Fruit fly (Drosophila melanogaster) whole organism, embryonic: ENCODE measurements around the gene CG43448.
A peak's percentile ranks its signal among the peaks of the same experiment; 100 is the strongest.

Experiments used
- CG10366 ChIP-seq: fragments of 200-800 bp; sonication (Bioruptor generic); IDR thresholded peaks from 2 replicates; pipeline ENCODE4 v1.3.6; 2022; ENCODE audit warnings: missing biosample characterization, missing genetic modification characterization
- CG10565 ChIP-seq: fragments of 200-800 bp; sonication (Bioruptor generic); optimal IDR thresholded peaks from 3 replicates; lab custom pipeline; 2016; ENCODE audit warnings: missing biosample characterization, mild to moderate bottlenecking, missing genetic modification characterization
- CG11398 ChIP-seq: fragments of 200-800 bp; sonication (Bioruptor generic); optimal IDR thresholded peaks from 2 replicates; lab custom pipeline; 2016; ENCODE audit warnings: missing biosample characterization, missing genetic modification characterization
- CG12659 ChIP-seq: fragments of 200-800 bp; sonication (Bioruptor generic); optimal IDR thresholded peaks from 3 replicates; lab custom pipeline; 2017; ENCODE audit warnings: mild to moderate bottlenecking, missing biosample characterization, missing genetic modification reagents, missing genetic modification characterization
- CG13424 ChIP-seq: fragments of 200-800 bp; sonication (Bioruptor generic); optimal IDR thresholded peaks from 2 replicates; lab custom pipeline; 2019; ENCODE audit warnings: missing biosample characterization, mild to moderate bottlenecking, missing genetic modification characterization, moderate library complexity
- CG14014 ChIP-seq: fragments of 200-800 bp; sonication (Bioruptor generic); IDR thresholded peaks from 2 replicates; pipeline ENCODE4 v1.3.6; 2022; ENCODE audit warnings: missing biosample characterization, missing genetic modification characterization
- CG14860 ChIP-seq: fragments of 200-800 bp; sonication (Bioruptor generic); IDR thresholded peaks from 3 replicates; pipeline ENCODE4 v1.3.6; 2022; ENCODE audit warnings: missing biosample characterization, missing genetic modification characterization; ENCODE audit not compliant: partially characterized antibody
- CG15479 ChIP-seq: fragments of 200-800 bp; sonication (Bioruptor generic); optimal IDR thresholded peaks from 3 replicates; lab custom pipeline; 2019; ENCODE audit warnings: missing biosample characterization, mild to moderate bottlenecking, missing genetic modification characterization, moderate library complexity
- CG1602 ChIP-seq: fragments of 200-800 bp; sonication (Bioruptor generic); optimal IDR thresholded peaks from 3 replicates; lab custom pipeline; 2016; ENCODE audit warnings: missing biosample characterization, missing genetic modification characterization
- CG16779 ChIP-seq: fragments of 200-800 bp; sonication (Bioruptor generic); IDR thresholded peaks from 2 replicates; pipeline ENCODE4 v1.3.6; 2022; ENCODE audit warnings: missing biosample characterization, missing genetic modification characterization
- CG16813 ChIP-seq: fragments of 200-800 bp; sonication (Bioruptor generic); IDR thresholded peaks from 3 replicates; pipeline ENCODE4 v1.3.6; 2022; ENCODE audit warnings: missing biosample characterization, missing genetic modification characterization; ENCODE audit not compliant: partially characterized antibody
- CG17361 ChIP-seq: fragments of 200-800 bp; sonication (Bioruptor generic); IDR thresholded peaks from 3 replicates; pipeline ENCODE4 v1.3.6; 2022; ENCODE audit warnings: missing biosample characterization, missing genetic modification characterization
- CG17568 ChIP-seq: fragments of 200-800 bp; sonication (Bioruptor generic); optimal IDR thresholded peaks from 2 replicates; lab custom pipeline; 2018; ENCODE audit warnings: missing biosample characterization, mild to moderate bottlenecking, missing genetic modification characterization, moderate library complexity
- CG18619 ChIP-seq: fragments of 200-800 bp; sonication (Bioruptor generic); optimal IDR thresholded peaks from 3 replicates; lab custom pipeline; 2017; ENCODE audit warnings: missing biosample characterization, mild to moderate bottlenecking, missing genetic modification characterization
- CG2116 ChIP-seq: fragments of 200-800 bp; sonication (Bioruptor generic); optimal IDR thresholded peaks from 3 replicates; lab custom pipeline; 2018; ENCODE audit warnings: missing biosample characterization, mild to moderate bottlenecking, missing genetic modification characterization
- CG2120 ChIP-seq: fragments of 200-800 bp; sonication (Bioruptor generic); optimal IDR thresholded peaks from 3 replicates; lab custom pipeline; 2016; ENCODE audit warnings: missing biosample characterization, missing genetic modification characterization
- CG2889 ChIP-seq: fragments of 200-800 bp; sonication (Bioruptor generic); IDR thresholded peaks from 3 replicates; pipeline ENCODE4 v1.3.6; 2022; ENCODE audit warnings: missing biosample characterization, missing genetic modification characterization
- CG3065 ChIP-seq: fragments of 200-800 bp; sonication (Bioruptor generic); optimal IDR thresholded peaks from 2 replicates; lab custom pipeline; 2016; ENCODE audit warnings: missing biosample characterization, missing genetic modification characterization
- CG43689 ChIP-seq: fragments of 200-800 bp; sonication (Bioruptor generic); IDR thresholded peaks from 2 replicates; pipeline ENCODE4 v1.3.6; 2022; ENCODE audit warnings: missing biosample characterization, missing genetic modification characterization
- CG4820 ChIP-seq: fragments of 200-800 bp; sonication (Bioruptor generic); optimal IDR thresholded peaks from 3 replicates; lab custom pipeline; 2016; ENCODE audit warnings: missing biosample characterization, missing genetic modification characterization
- CG4854 ChIP-seq: fragments of 200-800 bp; sonication (Bioruptor generic); optimal IDR thresholded peaks from 2 replicates; lab custom pipeline; 2016; ENCODE audit warnings: missing biosample characterization, missing genetic modification characterization, inconsistent platforms
- CG7372 ChIP-seq: fragments of 200-800 bp; sonication (Bioruptor generic); IDR thresholded peaks from 2 replicates; pipeline ENCODE4 v1.3.6; 2022; ENCODE audit warnings: missing biosample characterization, missing genetic modification characterization
- CG7745 ChIP-seq: fragments of 200-800 bp; sonication (Bioruptor generic); optimal IDR thresholded peaks from 2 replicates; lab custom pipeline; 2018; ENCODE audit warnings: missing biosample characterization, mild to moderate bottlenecking, missing genetic modification characterization, moderate library complexity
- Dad ChIP-seq: fragments of 200-800 bp; sonication (Bioruptor generic); optimal IDR thresholded peaks from 3 replicates; lab custom pipeline; 2016; ENCODE audit warnings: missing biosample characterization, missing genetic modification characterization
- Doc2 ChIP-seq: fragments of 200-800 bp; sonication (Bioruptor generic); IDR thresholded peaks from 2 replicates; pipeline ENCODE4 v1.3.6; 2022; ENCODE audit warnings: missing biosample characterization, missing genetic modification characterization
- Dp ChIP-seq: fragments of 200-800 bp; sonication (Bioruptor generic); optimal IDR thresholded peaks from 2 replicates; lab custom pipeline; 2018; ENCODE audit warnings: missing biosample characterization, mild to moderate bottlenecking, missing genetic modification characterization, moderate library complexity
- Gug ChIP-seq: fragments of 200-800 bp; sonication (Bioruptor generic); IDR thresholded peaks from 4 replicates; pipeline ENCODE4 v1.3.6; 2022; ENCODE audit warnings: missing biosample characterization, missing genetic modification characterization
- HHEX ChIP-seq: fragments of 200-800 bp; sonication (Bioruptor generic); optimal IDR thresholded peaks from 3 replicates; lab custom pipeline; 2017; ENCODE audit warnings: missing biosample characterization, mild to moderate bottlenecking, missing genetic modification characterization, missing genetic modification reagents
- MESR4 ChIP-seq: fragments of 200-800 bp; sonication (Bioruptor generic); optimal IDR thresholded peaks from 2 replicates; lab custom pipeline; 2018; ENCODE audit warnings: missing biosample characterization, mild to moderate bottlenecking, missing genetic modification characterization, moderate library complexity
- Myb ChIP-seq: fragments of 200-800 bp; sonication (Bioruptor generic); optimal IDR thresholded peaks from 2 replicates; lab custom pipeline; 2016; ENCODE audit warnings: missing biosample characterization, missing genetic modification characterization
- Neu2 ChIP-seq: fragments of 200-800 bp; sonication (Bioruptor generic); optimal IDR thresholded peaks from 3 replicates; lab custom pipeline; 2016; ENCODE audit warnings: missing biosample characterization, missing genetic modification characterization, borderline replicate concordance
- Sox100B ChIP-seq: fragments of 200-800 bp; sonication (Bioruptor generic); optimal IDR thresholded peaks from 3 replicates; lab custom pipeline; 2018; ENCODE audit warnings: missing biosample characterization, mild to moderate bottlenecking, missing genetic modification characterization
- Sry-δ ChIP-seq: fragments of 200-800 bp; sonication (Bioruptor generic); optimal IDR thresholded peaks from 2 replicates; lab custom pipeline; 2016; ENCODE audit warnings: missing biosample characterization, missing genetic modification characterization
- Trl ChIP-seq, 3 experiments: fragments of >200 bp in 2 of 3; fragments of 200-800 bp in 1 of 3; sonication (Bioruptor generic) in 1 of 3; optimal IDR thresholded peaks; 2 replicates in 1 of 3; 3 replicates in 2 of 3; lab custom pipeline; 2016 to 2017; ENCODE audit warnings: missing biosample characterization in 1 of 3, missing genetic modification characterization in 1 of 3
- ara ChIP-seq: fragments of 200-800 bp; sonication (Bioruptor generic); IDR thresholded peaks from 2 replicates; pipeline ENCODE4 v1.3.6; 2022; ENCODE audit warnings: missing biosample characterization, missing genetic modification characterization
- ase ChIP-seq: fragments of 200-800 bp; sonication (Bioruptor generic); IDR thresholded peaks from 3 replicates; pipeline ENCODE4 v1.3.6; 2022; ENCODE audit warnings: missing biosample characterization, missing genetic modification characterization
- cg ChIP-seq: fragments of 200-800 bp; sonication (Bioruptor generic); optimal IDR thresholded peaks from 3 replicates; lab custom pipeline; 2019; ENCODE audit warnings: missing biosample characterization, mild to moderate bottlenecking, missing genetic modification characterization, moderate library complexity
- chm ChIP-seq: fragments of 200-800 bp; sonication (Bioruptor generic); IDR thresholded peaks from 2 replicates; pipeline ENCODE4 v1.3.6; 2022; ENCODE audit warnings: missing biosample characterization, missing genetic modification characterization
- dan ChIP-seq: fragments of 200-800 bp; sonication (Bioruptor generic); IDR thresholded peaks from 2 replicates; pipeline ENCODE4 v1.3.6; 2022; ENCODE audit warnings: missing biosample characterization, missing genetic modification characterization
- dpn ChIP-seq, 2 experiments: fragments of 200-800 bp; sonication (Bioruptor generic); optimal IDR thresholded peaks; 3 replicates each; lab custom pipeline; 2016; ENCODE audit warnings: missing biosample characterization in 2 of 2, missing genetic modification characterization in 2 of 2
- esg ChIP-seq: fragments of 200-800 bp; sonication (Bioruptor generic); conservative IDR thresholded peaks from 2 replicates; pipeline ENCODE4 v1.3.6; 2022; ENCODE audit warnings: missing biosample characterization, missing genetic modification characterization
- exex ChIP-seq: fragments of 200-800 bp; sonication (Bioruptor generic); optimal IDR thresholded peaks from 4 replicates; lab custom pipeline; 2018; ENCODE audit warnings: missing biosample characterization, mild to moderate bottlenecking, missing genetic modification characterization, moderate library complexity
- eyg ChIP-seq: fragments of 200-800 bp; sonication (Bioruptor generic); optimal IDR thresholded peaks from 3 replicates; lab custom pipeline; 2016; ENCODE audit warnings: missing biosample characterization, missing genetic modification characterization
- nmo ChIP-seq: fragments of 200-800 bp; sonication (Bioruptor generic); optimal IDR thresholded peaks from 2 replicates; lab custom pipeline; 2018; ENCODE audit warnings: missing biosample characterization, mild to moderate bottlenecking, missing genetic modification characterization, moderate library complexity
- prd ChIP-seq, 3 experiments: fragments of >200 bp in 2 of 3; fragments of 200-800 bp in 1 of 3; sonication (Bioruptor generic) in 1 of 3; optimal IDR thresholded peaks in 2 of 3; IDR thresholded peaks in 1 of 3; 2 replicates in 2 of 3; 3 replicates in 1 of 3; pipeline versions ENCODE4 v1.3.6 to Lab custom; 2017 to 2022; ENCODE audit warnings: missing biosample characterization in 1 of 3, missing genetic modification characterization in 1 of 3
- pros ChIP-seq: fragments of 200-800 bp; sonication (Bioruptor generic); optimal IDR thresholded peaks from 3 replicates; lab custom pipeline; 2019; ENCODE audit warnings: missing biosample characterization, mild to moderate bottlenecking, missing genetic modification characterization, moderate library complexity
- slou ChIP-seq: fragments of 200-800 bp; sonication (Bioruptor generic); optimal IDR thresholded peaks from 3 replicates; lab custom pipeline; 2016; ENCODE audit warnings: missing biosample characterization, missing genetic modification characterization
- wdn ChIP-seq: fragments of 200-800 bp; sonication (Bioruptor generic); IDR thresholded peaks from 2 replicates; pipeline ENCODE4 v1.3.6; 2022; ENCODE audit warnings: missing biosample characterization, missing genetic modification characterization

The CG43448 gene

dm6 chr3R:30208766-30209484 is 28.6 kb downstream of the CG43448 start, which contains the start of gene RpS7 (continued):
- TF ChIP-seq CG14860 (GFP tag; lab: Robert Waterston, UW), result peak; percentile 98
- TF ChIP-seq prd (optimal IDR thresholded peaks at IDR 0.05; lab: Kevin White, UChicago), result no peak
- TF ChIP-seq prd (GFP tag; IDR thresholded peaks at IDR 0.05; lab: Robert Waterston, UW), result peak; percentile 44; the same call in 1 of the 3 replicates
- peak; percentile 83 for TF ChIP-seq ase
- peak; percentile 23 for TF ChIP-seq slou (GFP tag; lab: Kevin White, UChicago)
- no peak for TF ChIP-seq CG7745
- peak; percentile 90 for TF ChIP-seq CG17568 (GFP tag; lab: Kevin White, UChicago)
- no peak for TF ChIP-seq CG3065 (GFP tag; lab: Kevin White, UChicago)
- TF ChIP-seq chm, result peak; percentile 85
- TF ChIP-seq CG2120 (GFP tag; lab: Kevin White, UChicago), result peak; percentile 54
- TF ChIP-seq cg (GFP tag; lab: Kevin White, UChicago), result no peak
- TF ChIP-seq pros (GFP tag; lab: Kevin White, UChicago), result peak; percentile 33
- peak; percentile 39 for TF ChIP-seq exex (tag; lab: Kevin White, UChicago)
- TF ChIP-seq CG18619 (GFP tag; lab: Kevin White, UChicago), result peak; percentile 70
- TF ChIP-seq ara (GFP tag; lab: Robert Waterston, UW), result peak; percentile 61
- peak; percentile 93 for TF ChIP-seq Sry-δ (GFP tag; lab: Kevin White, UChicago)
- peak; percentile 53; the same call in 1 of the 2 replicates for TF ChIP-seq CG16779
- peak; percentile 48 for TF ChIP-seq Dp (GFP tag; lab: Kevin White, UChicago)
- TF ChIP-seq Sox100B (GFP tag; lab: Kevin White, UChicago), result peak; percentile 87
- TF ChIP-seq CG4854 (GFP tag; lab: Kevin White, UChicago), result peak; percentile 50
- TF ChIP-seq dpn (GFP tag; optimal IDR thresholded peaks at IDR 0.05; lab: Kevin White, UChicago), result peak; percentile 26 to 27
- TF ChIP-seq CG16813, result peak; percentile 98
- no peak for TF ChIP-seq dan (GFP tag; lab: Robert Waterston, UW)
- TF ChIP-seq CG10565, result no peak
- TF ChIP-seq Trl (optimal IDR thresholded peaks at IDR 0.05; lab: Kevin White, UChicago), result no peak
- peak; percentile 24 for TF ChIP-seq Trl (GFP tag; optimal IDR thresholded peaks at IDR 0.05; lab: Kevin White, UChicago)
- TF ChIP-seq CG7372 (GFP tag; lab: Robert Waterston, UW), result peak; percentile 77
- peak; percentile 26 for TF ChIP-seq Dad (GFP tag; lab: Kevin White, UChicago)
- peak; percentile 76 for TF ChIP-seq CG14014 (GFP tag; lab: Robert Waterston, UW)
- no peak for TF ChIP-seq Doc2 (GFP tag; lab: Robert Waterston, UW)
- TF ChIP-seq CG12659 (GFP tag; lab: Kevin White, UChicago), result peak; percentile 70
- TF ChIP-seq CG43689 (GFP tag; lab: Robert Waterston, UW), result peak; percentile 57; the same call in 1 of the 2 replicates
- TF ChIP-seq MESR4 (GFP tag; lab: Kevin White, UChicago), result peak; percentile 97
- no peak for TF ChIP-seq CG1602
- TF ChIP-seq Neu2 (GFP tag; lab: Kevin White, UChicago), result no peak
- TF ChIP-seq CG10366 (GFP tag; lab: Robert Waterston, UW), result peak; percentile 73
- peak; percentile 20 for TF ChIP-seq CG13424 (tag; lab: Kevin White, UChicago)
- peak; percentile 92 for TF ChIP-seq CG2116 (GFP tag; lab: Kevin White, UChicago)
- peak; percentile 72; the same call in 3 of the 4 replicates for TF ChIP-seq Gug (GFP tag; lab: Robert Waterston, UW)
- TF ChIP-seq Myb, result peak; percentile 89
- TF ChIP-seq CG17361, result peak; percentile 92
- peak; percentile 41 for TF ChIP-seq CG11398 (GFP tag; lab: Kevin White, UChicago)
- TF ChIP-seq eyg (GFP tag; lab: Kevin White, UChicago), result peak; percentile 37
- peak; percentile 87 for TF ChIP-seq HHEX
- TF ChIP-seq nmo, result peak; percentile 77
- TF ChIP-seq CG2889 (GFP tag; lab: Robert Waterston, UW), result no peak
- TF ChIP-seq CG4820 (GFP tag; lab: Kevin White, UChicago), result no peak
- peak; percentile 47; the same call in 1 of the 2 replicates for TF ChIP-seq wdn (GFP tag; lab: Robert Waterston, UW)
- no peak for TF ChIP-seq CG15479
- 0 out of 2 replicates have a peak, but pooled peaks have one; percentile 8 for TF ChIP-seq esg (GFP tag; lab: Robert Waterston, UW)
